Fruit fly (Drosophila melanogaster): ENCODE measurements around the gene CG34265.
A peak's percentile ranks its signal among the peaks of the same experiment; 100 is the strongest.

Gene CG34265

dm6 chr3L:3242121-3243083 is 25.9 kb upstream of the CG34265 start (continued):
- no peak for TF ChIP-seq CG8632 (GFP tag; optimal IDR thresholded peaks at IDR 0.05)
- TF ChIP-seq Eip93F (GFP tag; optimal IDR thresholded peaks at IDR 0.05) = no peak
- TF ChIP-seq Eip75B (GFP tag; optimal IDR thresholded peaks at IDR 0.05) = peak; percentile 11
- no peak for TF ChIP-seq topi (GFP tag; optimal IDR thresholded peaks at IDR 0.05)
- TF ChIP-seq fkh (GFP tag; optimal IDR thresholded peaks at IDR 0.05) = no peak
- no peak for TF ChIP-seq spab (GFP tag; optimal IDR thresholded peaks at IDR 0.05)
- TF ChIP-seq CG11902 (GFP tag; optimal IDR thresholded peaks at IDR 0.05) = no peak
- peak; percentile 42 for TF ChIP-seq Blimp-1 (GFP tag; optimal IDR thresholded peaks at IDR 0.05)
- TF ChIP-seq fd59A (GFP tag; optimal IDR thresholded peaks at IDR 0.05) = peak; percentile 18
- peak; percentile 4 for TF ChIP-seq Sox14 (GFP tag; optimal IDR thresholded peaks at IDR 0.05)
- peak; percentile 37; the same call in 1 of the 3 replicates for TF ChIP-seq CG6163 (GFP tag; IDR thresholded peaks at IDR 0.05)
- TF ChIP-seq ss (GFP tag; optimal IDR thresholded peaks at IDR 0.05) = peak; percentile 39 to 77
- no peak for TF ChIP-seq dac (GFP tag; optimal IDR thresholded peaks at IDR 0.05)
- TF ChIP-seq Gug (GFP tag; IDR thresholded peaks at IDR 0.05) = no peak
- no peak for TF ChIP-seq salr (GFP tag; optimal IDR thresholded peaks at IDR 0.05)
- TF ChIP-seq CG3919 (GFP tag; optimal IDR thresholded peaks at IDR 0.05) = no peak
- TF ChIP-seq CG1621 (tag; optimal IDR thresholded peaks at IDR 0.05) = no peak
- TF ChIP-seq CG6808 (GFP tag; optimal IDR thresholded peaks at IDR 0.05) = peak; percentile 32
- no peak for TF ChIP-seq Met (GFP tag; optimal IDR thresholded peaks at IDR 0.05)
- TF ChIP-seq CG10631 (GFP tag; optimal IDR thresholded peaks at IDR 0.05) = peak; percentile 57
- TF ChIP-seq CG7368 (GFP tag; optimal IDR thresholded peaks at IDR 0.05) = no peak
- TF ChIP-seq CG4318 (GFP tag; optimal IDR thresholded peaks at IDR 0.05) = no peak
- TF ChIP-seq CG6854 (GFP tag; optimal IDR thresholded peaks at IDR 0.05) = peak; percentile 28
- TF ChIP-seq cyc (GFP tag; optimal IDR thresholded peaks at IDR 0.05) = no peak
- TF ChIP-seq CG8119 (GFP tag; IDR thresholded peaks at IDR 0.05) = no peak

- TF ChIP-seq CG11902 (GFP tag; optimal IDR thresholded peaks at IDR 0.05) (no peak), CG10669 (GFP tag; optimal IDR thresholded peaks at IDR 0.05) (no peak), CG3032 (tag; optimal IDR thresholded peaks at IDR 0.05) (peak; percentile 13), svp (GFP tag) (peak; percentile 65), topi (GFP tag; optimal IDR thresholded peaks at IDR 0.05) (peak; percentile 41), fd59A (GFP tag; optimal IDR thresholded peaks at IDR 0.05) (peak; percentile 13), Smox (GFP tag; optimal IDR thresholded peaks at IDR 0.05) (peak; percentile 23), CG31627 (GFP tag; optimal IDR thresholded peaks at IDR 0.05) (peak; percentile 3), cyc (GFP tag; optimal IDR thresholded peaks at IDR 0.05) (peak; percentile 28), pdm3 (GFP tag; optimal IDR thresholded peaks at IDR 0.05) (no peak), Hr39 (GFP tag; optimal IDR thresholded peaks at IDR 0.05) (no peak), CG1621 (tag; optimal IDR thresholded peaks at IDR 0.05) (no peak), net (GFP tag; optimal IDR thresholded peaks at IDR 0.05) (no peak), Met (GFP tag; optimal IDR thresholded peaks at IDR 0.05) (peak; percentile 37), CG3919 (GFP tag; optimal IDR thresholded peaks at IDR 0.05) (no peak), lz (GFP tag; optimal IDR thresholded peaks at IDR 0.05) (peak; percentile 9), CG34406 (GFP tag; optimal IDR thresholded peaks at IDR 0.05) (no peak), esn (GFP tag; optimal IDR thresholded peaks at IDR 0.05) (peak; percentile 46), CG6163 (GFP tag; IDR thresholded peaks at IDR 0.05) (0 out of 3 replicates have a peak, but pooled peaks have one; percentile 32), Eip78C (GFP tag) (peak; percentile 74), CG8319 (GFP tag; optimal IDR thresholded peaks at IDR 0.05) (no peak), Sox15 (GFP tag; optimal IDR thresholded peaks at IDR 0.05) (no peak)
Measured at dm6 chr3L:3244244-3245144, 23.8 kb upstream of the CG34265 start, which contains the start of gene CG12078. Gene CG12078, minus strand, starts transcription at chr3L:3244294.

Data from whole organism, prepupa.